Worm (Caenorhabditis elegans) whole organism, L2 larva: ENCODE data around the gene srbc-5.

Experiments used
- aly-2 ChIP-seq: fragments of 150-350 bp; optimal IDR thresholded peaks from 2 replicates; lab custom pipeline; 2014; ENCODE audit warnings: missing biosample characterization, missing genetic modification characterization
- fos-1 ChIP-seq: fragments of 150-350 bp; optimal IDR thresholded peaks from 2 replicates; lab custom pipeline; 2014; ENCODE audit warnings: missing biosample characterization, missing genetic modification characterization
- lin-39 ChIP-seq: fragments of 150-350 bp; optimal IDR thresholded peaks from 2 replicates; lab custom pipeline; 2014; ENCODE audit warnings: missing biosample characterization, missing genetic modification reagents, missing genetic modification characterization
- lsy-2 ChIP-seq, 2 experiments: fragments of 150-350 bp in 1 of 2; sonication (generic microtip) in 1 of 2; optimal IDR thresholded peaks; 2 replicates each; lab custom pipeline; 2014 to 2017; ENCODE audit warnings: missing biosample characterization in 2 of 2, missing genetic modification characterization in 2 of 2
- peb-1 ChIP-seq: fragments of 150-350 bp; optimal IDR thresholded peaks from 2 replicates; lab custom pipeline; 2014; ENCODE audit warnings: missing biosample characterization, missing genetic modification characterization
- skn-1 ChIP-seq: sonication (generic microtip); optimal IDR thresholded peaks from 2 replicates; lab custom pipeline; 2017; ENCODE audit warnings: missing biosample characterization, missing genetic modification characterization
- snpc-4 ChIP-seq: fragments of 150-350 bp; optimal IDR thresholded peaks from 2 replicates; lab custom pipeline; 2014; ENCODE audit warnings: missing biosample characterization, missing genetic modification characterization
- unc-55 ChIP-seq: fragments of 150-350 bp; sonication (generic microtip); optimal IDR thresholded peaks from 3 replicates; lab custom pipeline; 2014; ENCODE audit warnings: missing biosample characterization, missing genetic modification reagents, missing genetic modification characterization

DNA sequence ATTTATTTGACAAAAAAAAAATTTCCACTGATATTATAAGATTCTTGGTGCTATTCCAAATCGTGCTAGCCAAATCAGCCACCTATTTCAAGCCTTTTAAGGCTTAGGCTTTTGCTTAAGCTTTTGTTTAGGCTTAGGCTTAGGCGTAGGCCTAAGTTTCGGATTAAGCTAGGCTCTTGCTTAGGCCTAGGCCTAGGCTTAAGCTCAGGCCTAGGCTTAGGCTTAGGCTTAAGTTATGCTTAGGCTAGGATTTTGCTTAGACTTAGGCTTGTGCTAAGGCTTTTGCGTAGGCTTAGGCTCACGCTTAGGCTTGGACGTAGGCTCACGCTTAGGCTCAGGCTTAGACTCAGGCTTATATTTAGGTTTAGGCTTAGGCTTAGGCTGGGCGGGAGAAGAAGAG, 30.0 kb upstream of the srbc-5 start:
- TF ChIP-seq snpc-4 (no peak), peb-1 (tag; lab: Kevin White, UChicago) (no peak), fos-1 (tag; lab: Kevin White, UChicago) (no peak), lsy-2 (tag; optimal IDR thresholded peaks at IDR 0.05; lab: Kevin White, UChicago) (no peak), skn-1 (tag; lab: Kevin White, UChicago) (no peak), lin-39 (tag; lab: Kevin White, UChicago) (no peak), unc-55 (GFP tag; lab: Kevin White, UChicago) (no peak), aly-2 (no peak)
